Worm (Caenorhabditis elegans): ENCODE measurements around the gene T03G11.10.

T03G11.10 gene

DNA sequence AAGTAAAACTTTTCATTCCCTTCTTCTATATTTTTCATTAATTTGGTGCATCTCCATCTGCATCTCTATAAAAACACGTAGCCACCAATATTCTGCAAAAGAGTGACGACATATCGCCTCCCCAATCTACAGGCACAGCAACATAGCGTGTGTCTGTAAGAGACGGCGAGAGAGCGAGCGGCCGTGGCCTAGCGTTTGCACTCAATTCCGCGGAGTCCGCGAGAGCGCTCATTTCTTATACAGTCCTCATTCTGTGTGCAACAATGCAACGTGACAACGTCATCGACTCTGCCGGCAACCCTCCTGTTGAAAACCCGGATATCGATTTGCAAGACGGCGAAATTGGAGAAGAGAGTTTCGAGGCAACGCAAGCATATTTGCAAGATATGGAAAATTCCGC is 34.6 kb upstream of the T03G11.10 start, which contains the start of gene H28G03.2:
H28G03.2 (plus strand) TSS at position 200 of the 400 bp plus-strand sequence.
- TF ChIP-seq hif-1 (tag; optimal IDR thresholded peaks at IDR 0.05) (peak in 1 of 2 experiments; percentile 82), zfp-3 (GFP tag; conservative IDR thresholded peaks at IDR 0.05) (no peak), egl-43 (GFP tag; IDR thresholded peaks at IDR 0.05) (no peak), daf-19 (GFP tag; conservative IDR thresholded peaks at IDR 0.05) (no peak), madf-5 (GFP tag; IDR thresholded peaks at IDR 0.05) (no peak), aha-1 (tag) (peak; percentile 15), ztf-7 (tag; optimal IDR thresholded peaks at IDR 0.05) (no peak), T20F7.1 (GFP tag; optimal IDR thresholded peaks at IDR 0.05) (no peak), Y75B8A.6 (GFP tag; IDR thresholded peaks at IDR 0.05) (no peak), nhr-237 (tag; optimal IDR thresholded peaks at IDR 0.05) (no peak), hlh-11 (tag; optimal IDR thresholded peaks at IDR 0.05) (peak; percentile 21), dpl-1 (GFP tag; optimal IDR thresholded peaks at IDR 0.05) (no peak), mes-2 (tag; optimal IDR thresholded peaks at IDR 0.05; ENCODE audit: poor library complexity, severe bottlenecking) (peak; percentile 79), fkh-10 (GFP tag; optimal IDR thresholded peaks at IDR 0.05) (no peak), nhr-111 (GFP tag; optimal IDR thresholded peaks at IDR 0.05) (no peak), nhr-28 (tag; optimal IDR thresholded peaks at IDR 0.05) (peak; percentile 20), ztf-11 (tag; optimal IDR thresholded peaks at IDR 0.05) (no peak), rbr-2 (tag; optimal IDR thresholded peaks at IDR 0.05) (no peak), ctbp-1 (GFP tag; IDR thresholded peaks at IDR 0.05) (no peak), mxl-3 (GFP tag; optimal IDR thresholded peaks at IDR 0.05) (no peak), Y48G9A.11 (GFP tag; IDR thresholded peaks at IDR 0.05) (no peak), pqm-1 (tag; optimal IDR thresholded peaks at IDR 0.05) (no peak), hmg-1.1 (GFP tag; IDR thresholded peaks at IDR 0.05) (peak; percentile 28; the same call in 1 of the 2 replicates), dmd-8 (GFP tag; IDR thresholded peaks at IDR 0.05) (no peak), snpc-1.2 (GFP tag; IDR thresholded peaks at IDR 0.05) (no peak), daf-16 (GFP tag; optimal IDR thresholded peaks at IDR 0.05) (no peak), daf-16 (tag; optimal IDR thresholded peaks at IDR 0.05) (peak; percentile 30), unc-39 (tag; optimal IDR thresholded peaks at IDR 0.05) (no peak), ceh-44 (GFP tag; IDR thresholded peaks at IDR 0.05) (no peak), fos-1 (tag; optimal IDR thresholded peaks at IDR 0.05) (no peak), set-16 (GFP tag; IDR thresholded peaks at IDR 0.05) (0 out of 2 replicates have a peak, but pooled peaks have one; percentile 15), spr-1 (tag; optimal IDR thresholded peaks at IDR 0.05) (no peak), lsy-2 (tag; optimal IDR thresholded peaks at IDR 0.05) (no peak), F26F4.8 (GFP tag; conservative IDR thresholded peaks at IDR 0.05) (no peak), ama-1 (optimal IDR thresholded peaks at IDR 0.05) (no peak), ceh-82 (tag; optimal IDR thresholded peaks at IDR 0.05) (no peak), lin-15B (tag; optimal IDR thresholded peaks at IDR 0.05) (no peak), nhr-42 (GFP tag; IDR thresholded peaks at IDR 0.05) (no peak), nhr-48 (tag; optimal IDR thresholded peaks at IDR 0.05) (no peak)

DNA sequence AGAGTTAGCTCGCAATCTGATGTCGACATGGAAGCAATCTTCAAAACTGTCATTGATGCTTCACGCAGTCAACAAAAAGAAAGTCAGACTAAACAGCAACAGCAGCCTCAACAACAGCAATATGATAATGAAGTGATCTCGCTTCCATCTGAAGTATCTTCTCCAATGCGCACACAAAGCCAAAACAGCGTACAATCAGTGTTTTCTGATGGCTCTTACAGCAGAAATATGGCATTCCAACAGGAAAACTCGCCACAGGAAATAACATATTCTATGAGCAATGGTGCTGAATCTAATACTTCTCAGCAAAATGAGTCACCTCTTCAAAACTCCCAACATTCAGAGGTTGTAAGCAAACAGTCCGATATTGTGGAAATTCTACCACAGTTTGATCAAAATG is 31.9 kb upstream of the T03G11.10 start:
- TF ChIP-seq lin-39 (tag; optimal IDR thresholded peaks at IDR 0.05) = no peak
- TF ChIP-seq egl-43 (GFP tag; IDR thresholded peaks at IDR 0.05) = no peak
- no peak for TF ChIP-seq mep-1 (tag; optimal IDR thresholded peaks at IDR 0.05)
- TF ChIP-seq unc-130 (GFP tag; optimal IDR thresholded peaks at IDR 0.05) = no peak
- peak in 1 of 2 experiments; percentile 98 for TF ChIP-seq unc-62 (GFP tag; optimal IDR thresholded peaks at IDR 0.05 in 1 of 2)
- no peak for TF ChIP-seq unc-62 (tag; optimal IDR thresholded peaks at IDR 0.05)
- TF ChIP-seq Y48G9A.11 (GFP tag; IDR thresholded peaks at IDR 0.05) = no peak

Data from whole organism, L4 larva.